Worm (Caenorhabditis elegans): ENCODE data around the gene srx-62.

- TF ChIP-seq F49E8.2 (tag; optimal IDR thresholded peaks at IDR 0.05; ENCODE audit: borderline replicate concordance) (no peak), fos-1 (tag; optimal IDR thresholded peaks at IDR 0.05) (no peak), ztf-11 (tag; optimal IDR thresholded peaks at IDR 0.05) (no peak), aly-2 (tag; optimal IDR thresholded peaks at IDR 0.05) (no peak), cey-2 (tag; optimal IDR thresholded peaks at IDR 0.05; ENCODE audit: borderline replicate concordance, insufficient read depth) (no peak), egl-27 (tag; optimal IDR thresholded peaks at IDR 0.05) (no peak), nhr-28 (tag; optimal IDR thresholded peaks at IDR 0.05) (no peak), unc-39 (tag; optimal IDR thresholded peaks at IDR 0.05) (no peak), pha-4 (GFP tag; IDR thresholded peaks at IDR 0.05) (no peak), pha-4 (tag; optimal IDR thresholded peaks at IDR 0.05) (no peak), lin-15B (tag; optimal IDR thresholded peaks at IDR 0.05) (no peak), aha-1 (tag) (no peak)
Observed at ce11 chrV:4035811-4036210, 40.1 kb upstream of the srx-62 start, which contains the start of gene C49G7.13.
